Worm (Caenorhabditis elegans) whole organism, midembryonic: ENCODE measurements around the gene dos-2.

Experiments
- T22C8.4 ChIP-seq: fragments of 200-800 bp; sonication (Bioruptor generic); IDR thresholded peaks from 2 replicates; pipeline ENCODE4 v1.3.6; 2022; ENCODE audit warnings: missing genetic modification characterization, missing compliant biosample characterization
- ztf-23 ChIP-seq: fragments of 200-800 bp; sonication (Bioruptor generic); IDR thresholded peaks from 2 replicates; pipeline ENCODE4 v1.3.6; 2022; ENCODE audit warnings: missing genetic modification reagents, missing genetic modification characterization, missing compliant biosample characterization

- TF ChIP-seq T22C8.4 (GFP tag; lab: Robert Waterston, UW), result no peak
- no peak for TF ChIP-seq ztf-23 (GFP tag; lab: Robert Waterston, UW)
Observed at ce11 chrII:3968070-3968469, 8.0 kb upstream of the dos-2 start.
